Fruit fly (Drosophila melanogaster): Measurements from ENCODE around the gene CG17124.

CG17124 gene

dm6 chr2L:10759624-10760023 is 3.5 kb upstream of the CG17124 start:
- TF ChIP-seq CG17801 (GFP tag; optimal IDR thresholded peaks at IDR 0.05; ENCODE audit: partially characterized antibody) = no peak

dm6 chr2L:10757038-10757685 is 1.0 kb upstream of the CG17124 start:
- no peak for TF ChIP-seq CG17801 (GFP tag; optimal IDR thresholded peaks at IDR 0.05; ENCODE audit: partially characterized antibody)

dm6 chr2L:10754599-10754998 is 1.5 kb downstream of the CG17124 start:
- no peak for TF ChIP-seq CG17801 (GFP tag; optimal IDR thresholded peaks at IDR 0.05; ENCODE audit: partially characterized antibody)

dm6 chr2L:10753618-10754017 is 2.5 kb downstream of the CG17124 start:
- no peak for TF ChIP-seq CG17801 (GFP tag; optimal IDR thresholded peaks at IDR 0.05; ENCODE audit: partially characterized antibody)

- no peak for TF ChIP-seq CG17801 (GFP tag; optimal IDR thresholded peaks at IDR 0.05; ENCODE audit: partially characterized antibody)
Observed at dm6 chr2L:10752668-10753067, 3.5 kb downstream of the CG17124 start.

- no peak for TF ChIP-seq CG17801 (GFP tag; optimal IDR thresholded peaks at IDR 0.05; ENCODE audit: partially characterized antibody)
Observed at dm6 chr2L:10751879-10752620, 4.1 kb downstream of the CG17124 start.

- no peak for TF ChIP-seq CG17801 (GFP tag; optimal IDR thresholded peaks at IDR 0.05; ENCODE audit: partially characterized antibody)
Observed at dm6 chr2L:10750915-10751612, 5.1 kb downstream of the CG17124 start.

dm6 chr2L:10749607-10750467 is 6.3 kb downstream of the CG17124 start:
- no peak for TF ChIP-seq CG17801 (GFP tag; optimal IDR thresholded peaks at IDR 0.05; ENCODE audit: partially characterized antibody)

dm6 chr2L:10748218-10748617 is 7.9 kb downstream of the CG17124 start:
- no peak for TF ChIP-seq CG17801 (GFP tag; optimal IDR thresholded peaks at IDR 0.05; ENCODE audit: partially characterized antibody)

dm6 chr2L:10743714-10744113 is 12.4 kb downstream of the CG17124 start, which contains the start of gene CG6729:
CG6729 (minus strand) TSS chr2L:10743935.
- TF ChIP-seq CG17801 (GFP tag; optimal IDR thresholded peaks at IDR 0.05; ENCODE audit: partially characterized antibody) = no peak

- TF ChIP-seq CG17801 (GFP tag; optimal IDR thresholded peaks at IDR 0.05; ENCODE audit: partially characterized antibody) = peak; percentile 80
Observed at dm6 chr2L:10736993-10737756, 18.9 kb downstream of the CG17124 start, which contains the start of the genes Vha16-5 and CG12299. Vha16-5 (minus strand) TSS chr2L:10737043. CG12299 (plus strand) TSS chr2L:10737345.

- no peak for TF ChIP-seq CG17801 (GFP tag; optimal IDR thresholded peaks at IDR 0.05; ENCODE audit: partially characterized antibody)
Observed at dm6 chr2L:10735923-10736322, 20.2 kb downstream of the CG17124 start, which contains the start of gene Nup107. Nup107 (minus strand) TSS chr2L:10736071.

- peak; percentile 51 for TF ChIP-seq CG17801 (GFP tag; optimal IDR thresholded peaks at IDR 0.05; ENCODE audit: partially characterized antibody)
Observed at dm6 chr2L:10732343-10732808, 23.7 kb downstream of the CG17124 start, which contains the start of the genes EMC3 and Dpy-30L1. EMC3 (minus strand) TSS chr2L:10732423. Dpy-30L1 (plus strand) TSS chr2L:10732653.

dm6 chr2L:10729955-10730354 is 26.2 kb downstream of the CG17124 start, which contains the start of gene CG17118:
CG17118 (plus strand) TSS chr2L:10730255.
- TF ChIP-seq CG17801 (GFP tag; optimal IDR thresholded peaks at IDR 0.05; ENCODE audit: partially characterized antibody) = no peak
